Fruit fly (Drosophila melanogaster): ENCODE results near the gene CG42327.

The CG42327 gene

DNA sequence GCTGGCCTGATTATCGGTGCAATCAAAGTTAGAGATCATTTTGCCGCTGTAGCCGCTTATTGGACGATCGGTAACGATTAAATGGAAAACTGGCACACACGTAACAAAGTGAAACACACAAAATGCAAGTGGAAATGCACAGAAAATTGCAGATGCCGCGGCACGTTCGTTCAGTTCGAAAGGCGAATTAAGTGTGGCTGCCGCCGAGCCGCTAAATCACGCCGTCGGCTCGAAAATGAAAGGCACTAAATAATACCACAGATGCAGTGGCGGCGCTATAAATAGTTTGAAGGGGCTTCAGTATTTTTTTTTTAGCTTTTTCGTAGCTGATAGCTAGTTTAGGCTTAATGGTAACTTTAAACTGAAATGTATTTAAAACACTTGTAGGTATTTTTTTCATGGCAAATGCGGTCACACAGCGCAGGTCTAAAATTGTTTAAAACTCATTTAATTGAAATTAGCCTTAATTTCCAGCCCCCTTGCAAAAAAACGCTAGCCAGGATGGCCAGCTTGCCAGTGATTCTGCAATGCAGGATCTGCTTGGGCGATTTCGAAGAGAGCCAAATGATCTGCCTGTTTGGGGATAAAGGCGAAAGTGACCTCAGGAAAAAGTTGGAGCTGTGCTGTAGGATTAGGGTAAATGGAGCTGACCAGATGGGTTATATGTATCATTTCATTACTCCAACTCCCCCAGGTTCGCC, 36.1 kb upstream of the CG42327 start, which contains the start of the genes Jupiter and CG14710 (continued):
- TF ChIP-seq ab (GFP tag; optimal IDR thresholded peaks at IDR 0.05), result peak; percentile 31
- peak; percentile 38; the same call in 1 of the 2 replicates for TF ChIP-seq CG1024 (GFP tag; IDR thresholded peaks at IDR 0.05)
- TF ChIP-seq CG9797 (GFP tag; optimal IDR thresholded peaks at IDR 0.05), result peak; percentile 100
- peak; percentile 60 for TF ChIP-seq sd (tag; optimal IDR thresholded peaks at IDR 0.05)
- TF ChIP-seq maf-S (GFP tag; optimal IDR thresholded peaks at IDR 0.05), result peak; percentile 74
- TF ChIP-seq pros (GFP tag; optimal IDR thresholded peaks at IDR 0.05), result no peak
- peak; percentile 79 for TF ChIP-seq zen (tag; optimal IDR thresholded peaks at IDR 0.05)
- TF ChIP-seq pan (optimal IDR thresholded peaks at IDR 0.05), result no peak
- peak in 1 of 2 experiments; percentile 45 for TF ChIP-seq pan (GFP tag; optimal IDR thresholded peaks at IDR 0.05 in 1 of 2, IDR thresholded peaks at IDR 0.05 in 1 of 2)
- TF ChIP-seq caup (GFP tag; optimal IDR thresholded peaks at IDR 0.05; ENCODE audit: severe bottlenecking), result peak; percentile 53
- TF ChIP-seq PHDP (tag; optimal IDR thresholded peaks at IDR 0.05), result peak; percentile 49
- peak; percentile 82 for TF ChIP-seq Hsf (GFP tag; optimal IDR thresholded peaks at IDR 0.05)
- no peak for TF ChIP-seq CG6813 (GFP tag; optimal IDR thresholded peaks at IDR 0.05)
- TF ChIP-seq al (GFP tag; IDR thresholded peaks at IDR 0.05), result peak; percentile 50; the same call in 1 of the 2 replicates
- TF ChIP-seq CG12299 (tag; optimal IDR thresholded peaks at IDR 0.05), result peak; percentile 57
- no peak for TF ChIP-seq hbn (GFP tag; IDR thresholded peaks at IDR 0.05; ENCODE audit: partially characterized antibody)
- TF ChIP-seq sisA (GFP tag; IDR thresholded peaks at IDR 0.05), result peak; percentile 72
- no peak for TF ChIP-seq crol (GFP tag; IDR thresholded peaks at IDR 0.05)
- TF ChIP-seq CG11723 (GFP tag; optimal IDR thresholded peaks at IDR 0.05), result peak; percentile 31
- TF ChIP-seq Atf3 (GFP tag; optimal IDR thresholded peaks at IDR 0.05), result peak; percentile 80
- 0 out of 3 replicates have a peak, but pooled peaks have one; percentile 42 for TF ChIP-seq croc (GFP tag; conservative IDR thresholded peaks at IDR 0.05)
- TF ChIP-seq nom (GFP tag; optimal IDR thresholded peaks at IDR 0.05), result peak; percentile 70
- TF ChIP-seq Deaf1 (tag; optimal IDR thresholded peaks at IDR 0.05), result peak; percentile 32
- TF ChIP-seq Awh (GFP tag; IDR thresholded peaks at IDR 0.05), result no peak
- no peak for TF ChIP-seq z (GFP tag; IDR thresholded peaks at IDR 0.05)
- TF ChIP-seq CG17186 (GFP tag; optimal IDR thresholded peaks at IDR 0.05), result peak; percentile 18
- no peak for TF ChIP-seq CG5953 (GFP tag; IDR thresholded peaks at IDR 0.05)
- TF ChIP-seq HmgZ (tag; optimal IDR thresholded peaks at IDR 0.05), result peak; percentile 86
- TF ChIP-seq eyg (GFP tag; optimal IDR thresholded peaks at IDR 0.05), result no peak
- no peak for TF ChIP-seq br (optimal IDR thresholded peaks at IDR 0.05)
- no peak for TF ChIP-seq CG2875 (GFP tag; optimal IDR thresholded peaks at IDR 0.05)
- TF ChIP-seq CG9817 (tag; optimal IDR thresholded peaks at IDR 0.05), result peak; percentile 68
- peak; percentile 23 to 69 for TF ChIP-seq Hr51 (GFP tag; optimal IDR thresholded peaks at IDR 0.05)
- TF ChIP-seq CG2678 (tag; optimal IDR thresholded peaks at IDR 0.05), result peak; percentile 59
- TF ChIP-seq Xbp1 (GFP tag; optimal IDR thresholded peaks at IDR 0.05), result peak; percentile 86
- peak; percentile 33 for TF ChIP-seq cato (GFP tag; optimal IDR thresholded peaks at IDR 0.05; ENCODE audit: borderline replicate concordance)
- TF ChIP-seq prd (optimal IDR thresholded peaks at IDR 0.05), result no peak
- TF ChIP-seq prd (GFP tag; IDR thresholded peaks at IDR 0.05), result peak; percentile 84
- no peak for TF ChIP-seq CG7963 (GFP tag; IDR thresholded peaks at IDR 0.05; ENCODE audit: partially characterized antibody)
- TF ChIP-seq Taf1 (GFP tag; IDR thresholded peaks at IDR 0.05), result no peak
- peak; percentile 38 for TF ChIP-seq Sox102F (GFP tag; optimal IDR thresholded peaks at IDR 0.05)
- TF ChIP-seq hkb (optimal IDR thresholded peaks at IDR 0.05), result peak; percentile 65
- TF ChIP-seq hkb (GFP tag; IDR thresholded peaks at IDR 0.05), result no peak
- no peak for TF ChIP-seq CG3407 (GFP tag; optimal IDR thresholded peaks at IDR 0.05)
- TF ChIP-seq NFAT (GFP tag; IDR thresholded peaks at IDR 0.05), result peak; percentile 88
- TF ChIP-seq CG4424 (GFP tag; optimal IDR thresholded peaks at IDR 0.05), result peak; percentile 64
- TF ChIP-seq CG34224 (GFP tag; IDR thresholded peaks at IDR 0.05; ENCODE audit: partially characterized antibody), result peak; percentile 39; the same call in 1 of the 3 replicates
- TF ChIP-seq CG1832 (GFP tag; optimal IDR thresholded peaks at IDR 0.05), result no peak
- no peak; the same call in 2 of the 3 replicates for TF ChIP-seq Mrtf (GFP tag; IDR thresholded peaks at IDR 0.05)
- peak; percentile 77 for TF ChIP-seq ci (GFP tag; IDR thresholded peaks at IDR 0.05)
